Worm (Caenorhabditis elegans): ENCODE results near the gene Y53G8AL.3.

Gene Y53G8AL.3

DNA sequence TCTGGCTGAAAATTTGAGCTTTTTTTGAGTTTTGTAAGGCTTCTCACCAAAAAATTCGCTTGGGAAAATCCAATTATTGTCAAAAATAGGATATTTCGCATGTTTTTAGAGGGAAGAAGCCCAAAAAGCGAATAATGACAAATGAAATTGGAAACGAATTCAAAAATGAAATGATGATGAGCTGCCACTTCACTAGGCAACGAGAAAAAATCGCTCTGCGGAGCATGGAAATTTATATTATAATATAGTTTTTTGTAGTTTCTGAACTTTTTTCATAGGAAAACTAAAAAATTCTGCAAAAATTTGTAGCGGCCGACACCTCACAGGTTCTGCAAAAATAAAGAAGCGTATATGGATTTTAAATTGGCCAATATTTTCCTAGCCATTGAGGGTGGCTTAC, at the start of gene Y53G8AL.3:
Gene Y53G8AL.3, minus strand, starts transcription at position 101 of the 400 bp plus-strand sequence.
- no peak for TF ChIP-seq ceh-43 (GFP tag; optimal IDR thresholded peaks at IDR 0.05)
- no peak for TF ChIP-seq M03D4.4 (tag; optimal IDR thresholded peaks at IDR 0.05)
- no peak for TF ChIP-seq pha-4 (tag; optimal IDR thresholded peaks at IDR 0.05)
- TF ChIP-seq flh-1 (GFP tag; optimal IDR thresholded peaks at IDR 0.05) = no peak
- TF ChIP-seq drap-1 (GFP tag; optimal IDR thresholded peaks at IDR 0.05) = no peak
- TF ChIP-seq unc-62 (GFP tag; optimal IDR thresholded peaks at IDR 0.05) = no peak
- TF ChIP-seq ztf-11 (tag; optimal IDR thresholded peaks at IDR 0.05) = no peak
- no peak for TF ChIP-seq lsy-2 (tag; optimal IDR thresholded peaks at IDR 0.05)
- TF ChIP-seq unc-39 (tag; optimal IDR thresholded peaks at IDR 0.05) = no peak
- TF ChIP-seq mep-1 (tag; optimal IDR thresholded peaks at IDR 0.05) = no peak
- no peak for TF ChIP-seq lin-32 (GFP tag; optimal IDR thresholded peaks at IDR 0.05)

- TF ChIP-seq nhr-28 (tag; optimal IDR thresholded peaks at IDR 0.05) (no peak), sem-2 (GFP tag; optimal IDR thresholded peaks at IDR 0.05) (no peak), ces-1 (GFP tag; optimal IDR thresholded peaks at IDR 0.05) (no peak), sptf-1 (tag; optimal IDR thresholded peaks at IDR 0.05) (no peak), zip-8 (tag; optimal IDR thresholded peaks at IDR 0.05) (no peak), tbx-8 (GFP tag; optimal IDR thresholded peaks at IDR 0.05) (no peak), lin-13 (tag; optimal IDR thresholded peaks at IDR 0.05) (no peak), elt-1 (tag; optimal IDR thresholded peaks at IDR 0.05; ENCODE audit: borderline replicate concordance, insufficient read depth) (no peak), M03D4.4 (tag; optimal IDR thresholded peaks at IDR 0.05) (no peak), hlh-1 (tag; optimal IDR thresholded peaks at IDR 0.05) (no peak), unc-39 (tag; optimal IDR thresholded peaks at IDR 0.05) (no peak), nhr-76 (tag; optimal IDR thresholded peaks at IDR 0.05) (no peak), ceh-43 (GFP tag; optimal IDR thresholded peaks at IDR 0.05) (no peak), flh-1 (GFP tag; optimal IDR thresholded peaks at IDR 0.05) (no peak), ham-2 (GFP tag; optimal IDR thresholded peaks at IDR 0.05) (no peak), unc-120 (tag; optimal IDR thresholded peaks at IDR 0.05; ENCODE audit: poor library complexity, severe bottlenecking) (no peak), blmp-1 (tag; optimal IDR thresholded peaks at IDR 0.05) (no peak), bed-3 (GFP tag; optimal IDR thresholded peaks at IDR 0.05) (no peak), mab-5 (tag; optimal IDR thresholded peaks at IDR 0.05) (no peak)
Measured at ce11 chrIII:3297151-3297550, 44.2 kb upstream of the Y53G8AL.3 start, which contains the start of gene Y53G8AR.5. Y53G8AR.5 (plus strand) TSS chrIII:3297451.

ce11 chrIII:3294283-3294793, 41.4 kb upstream of the Y53G8AL.3 start, which contains the start of the genes Y53G8AR.8 and Y53G8AR.6:
Y53G8AR.8 (minus strand) TSS chrIII:3294330.
Y53G8AR.6 (plus strand) TSS chrIII:3294743.
- no peak for TF ChIP-seq snpc-4 (tag; optimal IDR thresholded peaks at IDR 0.05)
- peak; percentile 8 for TF ChIP-seq lsy-2 (tag; optimal IDR thresholded peaks at IDR 0.05)
- TF ChIP-seq mep-1 (tag; optimal IDR thresholded peaks at IDR 0.05) = peak; percentile 23
- TF ChIP-seq ces-1 (GFP tag; optimal IDR thresholded peaks at IDR 0.05) = peak; percentile 88
- no peak for TF ChIP-seq tbx-8 (GFP tag; optimal IDR thresholded peaks at IDR 0.05)

DNA sequence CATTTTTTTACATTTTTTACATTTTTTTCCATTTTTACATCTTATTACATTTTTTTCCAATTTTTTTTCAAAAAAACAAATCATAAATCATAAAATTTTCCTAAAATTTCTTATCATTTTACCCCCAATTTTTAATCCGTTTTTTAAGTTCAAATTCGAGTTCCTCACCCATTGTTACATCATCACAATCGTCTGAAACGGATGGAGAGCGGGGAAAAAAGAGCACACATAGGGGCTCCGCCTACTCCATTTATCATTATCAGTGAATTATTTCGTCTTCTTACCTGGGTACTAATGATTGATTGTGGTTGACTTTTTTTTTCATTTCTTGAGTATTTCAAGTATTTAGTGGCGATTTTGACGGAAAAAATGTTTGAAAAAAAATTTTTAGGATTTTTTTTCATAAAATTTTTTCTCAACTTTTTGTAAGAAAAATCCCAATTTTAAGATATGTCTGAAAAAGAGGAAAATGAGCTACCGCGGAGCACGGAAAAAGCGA, 29.0 kb upstream of the Y53G8AL.3 start, which contains the start of gene mfsd-8:
Gene mfsd-8, plus strand, starts transcription at position 449 of the 499 bp plus-strand sequence.
- no peak for TF ChIP-seq nhr-237 (tag; optimal IDR thresholded peaks at IDR 0.05)
- no peak for TF ChIP-seq M03D4.4 (tag; optimal IDR thresholded peaks at IDR 0.05)
- TF ChIP-seq lsy-2 (tag; optimal IDR thresholded peaks at IDR 0.05) = no peak
- no peak for TF ChIP-seq hlh-1 (tag; optimal IDR thresholded peaks at IDR 0.05)
- TF ChIP-seq tbx-8 (GFP tag; optimal IDR thresholded peaks at IDR 0.05) = no peak
- no peak for TF ChIP-seq mep-1 (tag; optimal IDR thresholded peaks at IDR 0.05)
- no peak for TF ChIP-seq pha-4 (tag; optimal IDR thresholded peaks at IDR 0.05)

- TF ChIP-seq unc-120 (tag; optimal IDR thresholded peaks at IDR 0.05; ENCODE audit: poor library complexity, severe bottlenecking) (no peak), ceh-43 (GFP tag; optimal IDR thresholded peaks at IDR 0.05) (no peak), nhr-28 (tag; optimal IDR thresholded peaks at IDR 0.05) (no peak), ces-1 (GFP tag; optimal IDR thresholded peaks at IDR 0.05) (peak; percentile 83), sptf-1 (tag; optimal IDR thresholded peaks at IDR 0.05) (peak; percentile 44), nhr-237 (tag; optimal IDR thresholded peaks at IDR 0.05) (peak; percentile 64), M03D4.4 (tag; optimal IDR thresholded peaks at IDR 0.05) (peak; percentile 33), ceh-39 (tag; optimal IDR thresholded peaks at IDR 0.05) (peak; percentile 26), unc-62 (GFP tag; optimal IDR thresholded peaks at IDR 0.05) (peak; percentile 72), lin-13 (tag; optimal IDR thresholded peaks at IDR 0.05) (no peak), pha-4 (tag; optimal IDR thresholded peaks at IDR 0.05) (peak; percentile 84), zip-8 (tag; optimal IDR thresholded peaks at IDR 0.05) (no peak), lsy-2 (tag; optimal IDR thresholded peaks at IDR 0.05) (peak; percentile 73), flh-1 (GFP tag; optimal IDR thresholded peaks at IDR 0.05) (no peak), drap-1 (GFP tag; optimal IDR thresholded peaks at IDR 0.05) (no peak), nhr-12 (tag; optimal IDR thresholded peaks at IDR 0.05) (no peak), mep-1 (tag; optimal IDR thresholded peaks at IDR 0.05) (no peak), nhr-2 (tag; optimal IDR thresholded peaks at IDR 0.05) (peak; percentile 60), mls-2 (tag; optimal IDR thresholded peaks at IDR 0.05) (no peak), mab-5 (tag; optimal IDR thresholded peaks at IDR 0.05) (peak; percentile 69)
Measured at ce11 chrIII:3279304-3279703, 26.4 kb upstream of the Y53G8AL.3 start.

Measured in whole organism, mixed stage, embryonic.